Worm (Caenorhabditis elegans): ENCODE results near the gene F46H5.11.

DNA sequence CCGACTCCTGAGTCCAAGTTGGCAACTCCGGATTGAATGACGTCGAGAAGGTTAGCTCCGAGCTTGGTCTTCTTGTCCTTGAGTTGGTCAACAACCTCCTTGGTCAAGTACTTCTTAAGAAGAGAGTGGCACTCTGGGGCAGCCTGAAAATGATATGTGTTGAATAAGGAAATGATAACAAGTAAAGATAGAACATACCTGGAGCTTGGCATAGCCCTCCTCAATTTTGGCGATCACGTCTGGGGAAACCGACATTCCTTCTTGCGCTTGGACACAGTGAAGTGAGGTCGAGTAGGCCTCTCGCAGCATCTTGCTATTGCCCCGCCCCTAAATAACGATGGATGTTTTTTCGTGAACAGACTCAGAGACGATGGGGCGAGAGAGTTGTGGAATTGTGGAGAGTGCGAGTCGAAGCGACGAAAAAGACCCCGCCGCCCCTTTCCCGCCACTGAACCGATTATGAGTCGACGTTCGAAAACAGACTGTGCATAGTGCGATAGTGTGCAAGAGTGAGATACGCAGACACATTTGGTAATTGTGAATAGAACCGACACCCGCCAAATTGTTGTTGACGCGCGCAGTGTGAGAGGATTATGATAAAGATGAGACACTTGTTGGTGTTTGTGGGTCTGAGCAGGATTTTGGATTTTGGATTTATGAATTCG, 39.6 kb downstream of the F46H5.11 start:
- TF ChIP-seq lir-1 (GFP tag; conservative IDR thresholded peaks at IDR 0.05) (no peak), ceh-91 (GFP tag; IDR thresholded peaks at IDR 0.05) (no peak), unc-62 (GFP tag; optimal IDR thresholded peaks at IDR 0.05) (no peak), ztf-22 (GFP tag; optimal IDR thresholded peaks at IDR 0.05) (no peak)
